Fruit fly (Drosophila melanogaster) S2 (cell line): ENCODE measurements around the gene Aldh7A1.

Experiments
- CG8478 ChIP-seq: fragments of >200 bp; optimal IDR thresholded peaks from 2 replicates; lab custom pipeline; 2018
- CTCF ChIP-seq, 2 experiments: fragments of >200 bp; optimal IDR thresholded peaks; 2 replicates each; lab custom pipeline; 2018

Aldh7A1 gene

dm6 chr3L:19270542-19270941 is 1.8 kb upstream of the Aldh7A1 start, which contains the start of gene CG14088:
Gene CG14088, minus strand, starts transcription at chr3L:19270642.
- TF ChIP-seq CG8478 (lab: Kevin White, UChicago) (no peak), CTCF (optimal IDR thresholded peaks at IDR 0.05; lab: Kevin White, UChicago) (no peak)

DNA sequence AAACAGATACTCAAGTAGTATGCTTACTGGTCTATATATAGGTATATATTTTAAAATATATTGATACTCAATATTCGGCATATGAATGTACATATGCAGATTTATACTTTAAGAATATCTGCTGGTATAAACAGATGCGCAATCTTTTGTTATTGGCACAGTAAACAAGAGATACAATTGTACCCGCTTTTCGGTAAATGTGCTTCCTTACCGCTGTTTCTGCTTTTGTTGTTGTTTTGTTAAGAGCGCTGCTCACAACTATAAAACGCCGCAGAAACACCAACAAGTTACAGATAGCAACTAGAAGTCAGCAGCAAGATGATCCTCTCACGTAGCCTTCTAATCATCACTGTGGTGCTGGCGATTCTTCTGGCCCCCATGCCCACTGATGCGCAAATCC is 3.0 kb downstream of the Aldh7A1 start, which contains the start of gene CG45081:
TSS of gene CG45081 (plus strand) at position 301 of the 400 bp plus-strand sequence.
- no peak for TF ChIP-seq CTCF (optimal IDR thresholded peaks at IDR 0.05; lab: Kevin White, UChicago)
- TF ChIP-seq CG8478 (lab: Kevin White, UChicago) = no peak

dm6 chr3L:19264141-19264487 is 4.6 kb downstream of the Aldh7A1 start, which contains the start of gene Max:
Gene Max, minus strand, starts transcription at chr3L:19264184.
- TF ChIP-seq CTCF (optimal IDR thresholded peaks at IDR 0.05; lab: Kevin White, UChicago) (peak in 1 of 2 experiments; percentile 1), CG8478 (lab: Kevin White, UChicago) (no peak)

DNA sequence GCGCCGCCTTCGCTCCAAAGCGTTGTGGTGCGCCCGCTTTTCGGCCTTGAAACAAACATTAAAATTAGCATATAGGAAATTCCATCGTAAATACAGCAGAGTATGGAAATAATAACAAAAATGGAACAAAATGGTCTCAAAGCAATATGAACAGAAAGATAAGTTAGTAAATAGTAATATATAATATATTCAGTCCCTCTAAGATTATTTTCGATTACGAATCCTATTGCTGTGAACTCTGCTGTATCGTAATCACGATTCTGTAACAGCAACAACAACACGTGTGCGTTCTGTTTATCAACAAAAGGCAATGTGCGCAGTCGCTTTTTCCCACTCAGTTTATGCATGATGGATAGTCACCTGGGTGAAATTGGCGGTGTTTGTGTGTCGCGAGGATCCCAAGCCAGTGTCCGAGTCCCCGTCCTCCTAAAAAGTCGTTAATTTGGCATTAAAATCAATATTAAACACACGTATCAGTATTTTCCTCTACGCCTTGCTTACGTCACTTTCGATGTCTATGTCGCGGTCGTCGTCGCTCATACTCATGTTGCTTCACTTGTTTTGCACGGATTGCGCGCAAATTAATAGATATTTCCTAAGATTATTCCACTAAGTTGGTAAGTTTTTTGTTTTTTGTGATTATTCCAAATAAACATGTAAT is 5.1 kb downstream of the Aldh7A1 start, which contains the start of the genes CG42374 and Mettl5:
TSS of gene CG42374 (plus strand) at position 287 of the 661 bp plus-strand sequence.
TSS of gene Mettl5 (plus strand) at position 287 of the 661 bp plus-strand sequence.
- no peak for TF ChIP-seq CTCF (optimal IDR thresholded peaks at IDR 0.05; lab: Kevin White, UChicago)
- no peak for TF ChIP-seq CG8478 (lab: Kevin White, UChicago)

DNA sequence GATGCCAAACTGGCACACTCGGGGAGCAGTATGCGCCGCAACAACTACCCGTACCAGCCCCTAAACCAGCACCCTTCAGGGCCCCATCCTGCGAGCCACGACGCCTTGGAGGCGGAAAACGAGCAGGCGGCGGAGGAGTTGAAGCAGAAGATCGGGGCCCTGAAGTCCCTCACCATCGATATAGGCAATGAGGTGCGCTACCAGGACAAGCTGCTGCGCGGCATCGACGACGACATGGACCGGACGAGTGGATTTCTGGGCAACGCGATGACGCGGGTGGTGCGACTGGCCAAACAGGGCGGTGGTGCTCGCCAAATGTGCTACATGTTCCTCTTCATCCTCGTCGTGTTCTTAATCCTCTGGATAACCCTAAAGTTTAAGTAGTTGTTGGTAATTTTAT is 7.0 kb downstream of the Aldh7A1 start:
- TF ChIP-seq CTCF (optimal IDR thresholded peaks at IDR 0.05; lab: Kevin White, UChicago) = no peak
- TF ChIP-seq CG8478 (lab: Kevin White, UChicago) = no peak

DNA sequence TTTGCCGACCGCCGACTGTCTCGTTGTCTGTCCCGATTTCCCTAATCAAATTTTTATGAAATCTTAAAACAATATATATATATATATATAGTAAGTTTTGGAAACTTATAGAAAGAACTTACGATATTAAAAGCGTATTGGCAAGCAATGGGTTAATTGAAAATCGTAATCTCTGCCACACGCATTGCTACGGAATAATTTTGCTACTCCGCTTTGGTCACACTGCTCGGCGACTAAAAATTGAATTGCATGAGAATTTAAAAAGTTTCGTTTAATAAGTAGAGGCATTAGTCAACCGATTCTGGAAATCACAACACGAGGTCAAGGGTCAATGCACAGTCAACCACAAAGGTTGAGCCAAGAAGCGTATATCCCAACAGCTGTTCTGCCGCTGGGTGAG is 7.5 kb downstream of the Aldh7A1 start, which contains the start of gene Bet1:
TSS of gene Bet1 (plus strand) at position 182 of the 400 bp plus-strand sequence.
- TF ChIP-seq CG8478 (lab: Kevin White, UChicago) (no peak), CTCF (optimal IDR thresholded peaks at IDR 0.05; lab: Kevin White, UChicago) (no peak)

- TF ChIP-seq CG8478 (lab: Kevin White, UChicago) = no peak
- no peak for TF ChIP-seq CTCF (optimal IDR thresholded peaks at IDR 0.05; lab: Kevin White, UChicago)
Measured at dm6 chr3L:19260278-19260803, 8.4 kb downstream of the Aldh7A1 start, which contains the start of gene nes. Gene nes, minus strand, starts transcription at chr3L:19260679.

dm6 chr3L:19258199-19258598 is 10.5 kb downstream of the Aldh7A1 start:
- TF ChIP-seq CG8478 (lab: Kevin White, UChicago) = no peak

DNA sequence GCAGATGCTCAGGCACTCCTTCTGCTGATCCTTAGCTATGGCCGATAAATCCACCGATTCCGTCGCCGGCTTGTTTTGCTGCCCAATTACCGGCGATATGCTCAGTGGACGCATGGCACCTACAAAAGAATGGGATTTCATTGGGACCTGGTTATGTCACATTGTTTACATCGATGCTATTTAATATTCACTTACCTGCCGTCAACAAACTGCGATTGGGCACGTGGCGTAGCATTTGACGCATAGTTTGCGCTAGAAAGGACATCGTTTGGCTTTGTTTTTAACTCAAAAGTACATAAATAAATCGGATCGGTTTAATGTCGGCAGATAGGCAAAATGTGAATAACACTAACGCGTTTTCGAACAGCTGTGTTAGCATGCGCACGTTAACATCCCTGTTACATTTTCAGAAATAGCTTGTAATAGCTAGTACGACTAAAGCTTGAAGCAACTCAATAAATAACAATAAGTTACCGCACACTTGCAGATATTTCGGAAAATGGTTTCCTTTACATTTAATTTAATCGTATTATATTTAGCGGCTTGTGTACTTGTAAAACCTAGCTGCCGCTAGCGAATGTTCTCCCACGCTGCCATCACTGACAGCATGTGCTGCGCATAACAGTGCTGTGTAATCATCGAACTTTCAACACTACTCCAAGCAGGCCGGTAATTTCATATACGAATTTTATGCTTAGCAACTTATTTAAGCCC is 13.8 kb downstream of the Aldh7A1 start, which contains the start of the genes mRpL21 and rept:
TSS of gene mRpL21 (minus strand) at position 347 of the 714 bp plus-strand sequence.
TSS of gene rept (plus strand) at position 626 of the 714 bp plus-strand sequence.
- TF ChIP-seq CTCF (optimal IDR thresholded peaks at IDR 0.05; lab: Kevin White, UChicago) (peak in 1 of 2 experiments; percentile 25), CG8478 (lab: Kevin White, UChicago) (no peak)

DNA sequence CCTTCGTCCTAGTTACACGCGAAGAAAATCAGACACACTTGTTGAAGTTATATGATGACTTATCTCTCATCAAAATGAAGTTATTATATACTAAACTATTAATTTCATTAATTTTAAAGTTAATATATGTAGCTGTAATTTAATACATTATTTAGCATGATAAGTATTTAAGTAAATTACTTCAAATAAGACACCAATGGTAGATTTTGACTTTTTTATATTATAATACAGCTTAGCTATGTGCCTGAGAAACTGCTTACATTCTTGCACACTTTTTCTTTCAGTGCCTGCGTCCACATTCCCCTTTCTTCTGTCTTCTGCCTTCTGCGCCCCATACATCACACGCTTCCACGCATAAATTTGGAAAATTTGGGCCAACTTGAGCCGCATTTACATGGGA is 17.1 kb downstream of the Aldh7A1 start:
- TF ChIP-seq CG8478 (lab: Kevin White, UChicago) = no peak
- TF ChIP-seq CTCF (optimal IDR thresholded peaks at IDR 0.05; lab: Kevin White, UChicago) = no peak

dm6 chr3L:19237780-19238179 is 30.9 kb downstream of the Aldh7A1 start:
- TF ChIP-seq CTCF (optimal IDR thresholded peaks at IDR 0.05; lab: Kevin White, UChicago) (no peak), CG8478 (lab: Kevin White, UChicago) (no peak)

- TF ChIP-seq CG8478 (lab: Kevin White, UChicago) = no peak
Measured at dm6 chr3L:19236554-19236953, 32.2 kb downstream of the Aldh7A1 start.

DNA sequence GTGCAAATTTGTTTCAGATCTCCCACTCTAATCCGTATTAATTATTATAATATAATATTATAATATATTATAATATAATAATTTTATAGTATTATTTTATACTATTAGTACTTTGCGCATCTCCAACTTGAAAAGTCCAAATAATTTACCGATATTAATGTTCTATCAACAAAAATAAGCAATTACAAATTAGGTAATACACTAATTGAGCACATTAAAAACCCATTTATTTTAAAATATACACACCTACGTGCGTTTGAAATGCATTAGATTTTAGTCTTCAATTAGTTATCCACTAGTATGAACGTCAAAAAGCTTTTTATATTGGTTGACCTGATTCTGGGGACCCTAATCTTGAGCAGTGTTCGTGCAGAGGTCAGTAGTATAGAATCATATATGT is 32.7 kb downstream of the Aldh7A1 start, which contains the start of gene CG33647:
TSS of gene CG33647 (plus strand) at position 301 of the 400 bp plus-strand sequence.
- TF ChIP-seq CG8478 (lab: Kevin White, UChicago) (no peak), CTCF (optimal IDR thresholded peaks at IDR 0.05; lab: Kevin White, UChicago) (no peak)

DNA sequence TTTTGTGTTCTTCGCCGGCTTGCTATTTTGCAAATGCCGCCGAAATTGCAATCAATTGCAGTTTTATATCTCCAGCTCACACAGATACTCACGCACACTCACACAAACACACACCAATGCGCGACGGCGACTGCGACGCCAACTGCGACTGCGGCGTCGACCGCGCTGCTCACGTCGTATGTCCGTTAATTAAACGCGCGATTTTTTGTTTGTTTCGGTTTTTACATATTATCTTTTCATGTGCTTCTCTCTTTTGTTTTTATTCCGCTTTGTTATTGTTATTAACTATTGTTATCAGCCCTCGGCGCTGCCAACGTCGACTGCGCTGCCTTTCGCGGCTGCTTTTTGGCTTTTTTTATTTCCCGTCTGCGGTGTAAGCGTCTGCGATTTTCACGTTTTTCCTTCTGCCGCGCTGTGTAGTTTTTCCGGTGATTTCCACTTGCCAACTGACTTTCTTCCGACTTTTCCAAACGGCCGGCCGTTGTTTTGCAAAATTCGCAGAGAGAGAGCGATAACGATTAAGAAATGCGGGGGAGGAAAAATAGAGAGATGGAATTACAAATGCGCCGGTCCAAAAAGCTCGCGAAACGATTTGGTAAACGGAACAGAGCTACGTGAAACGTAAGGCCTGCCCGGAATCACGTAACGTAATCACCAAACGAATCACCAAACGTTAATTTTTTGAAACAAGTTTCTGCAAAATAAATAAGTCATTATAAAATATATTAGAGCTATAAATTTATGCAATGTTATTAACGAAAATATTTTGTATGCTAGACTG is 33.6 kb downstream of the Aldh7A1 start, which contains the start of gene fz2:
TSS of gene fz2 (minus strand) at position 452 of the 781 bp plus-strand sequence.
- TF ChIP-seq CG8478 (lab: Kevin White, UChicago) (no peak), CTCF (optimal IDR thresholded peaks at IDR 0.05; lab: Kevin White, UChicago) (no peak)
